Worm (Caenorhabditis elegans) whole organism, midembryonic: ENCODE data around the gene C47E8.9.

Experiments used
- T22C8.4 ChIP-seq: fragments of 200-800 bp; sonication (Bioruptor generic); IDR thresholded peaks from 2 replicates; pipeline ENCODE4 v1.3.6; 2022; ENCODE audit warnings: missing genetic modification characterization, missing compliant biosample characterization
- flt-1 ChIP-seq: fragments of 200-800 bp; sonication (Bioruptor generic); IDR thresholded peaks from 2 replicates; pipeline ENCODE4 v1.3.6; 2022; ENCODE audit warnings: missing genetic modification characterization, missing compliant biosample characterization
- klf-2 ChIP-seq: fragments of 200-800 bp; sonication (Bioruptor generic); conservative IDR thresholded peaks from 2 replicates; pipeline ENCODE4 v1.3.6; 2022; ENCODE audit warnings: missing genetic modification reagents, missing genetic modification characterization, missing compliant biosample characterization
- ref-1 ChIP-seq: fragments of 200-800 bp; sonication (Bioruptor generic); conservative IDR thresholded peaks from 2 replicates; pipeline ENCODE4 v1.3.6; 2022; ENCODE audit warnings: missing genetic modification reagents, missing genetic modification characterization, missing compliant biosample characterization
- tab-1 ChIP-seq: fragments of 200-800 bp; sonication (Bioruptor generic); IDR thresholded peaks from 2 replicates; pipeline ENCODE4 v1.3.6; 2022; ENCODE audit warnings: missing genetic modification characterization, missing compliant biosample characterization

ce11 chrV:14625662-14626061, 37.4 kb upstream of the C47E8.9 start:
- TF ChIP-seq klf-2 (no peak), ref-1 (no peak), tab-1 (no peak), T22C8.4 (GFP tag; lab: Robert Waterston, UW) (no peak), flt-1 (no peak)
